Worm (Caenorhabditis elegans) whole organism, early embryonic: ENCODE results near the gene srz-10.

ENCODE experiments used
- F13C5.2 ChIP-seq: sonication (generic microtip); optimal IDR thresholded peaks from 2 replicates; lab custom pipeline; 2017; ENCODE audit warnings: mild to moderate bottlenecking, missing genetic modification characterization, inconsistent platforms, missing compliant biosample characterization
- ama-1 ChIP-seq: fragments of 150-350 bp; optimal IDR thresholded peaks from 2 replicates; lab custom pipeline; 2014
- flt-1 ChIP-seq: fragments of 200-800 bp; sonication (Bioruptor generic); IDR thresholded peaks from 2 replicates; pipeline ENCODE4 v1.3.6; 2022; ENCODE audit warnings: missing genetic modification characterization, missing compliant biosample characterization

DNA sequence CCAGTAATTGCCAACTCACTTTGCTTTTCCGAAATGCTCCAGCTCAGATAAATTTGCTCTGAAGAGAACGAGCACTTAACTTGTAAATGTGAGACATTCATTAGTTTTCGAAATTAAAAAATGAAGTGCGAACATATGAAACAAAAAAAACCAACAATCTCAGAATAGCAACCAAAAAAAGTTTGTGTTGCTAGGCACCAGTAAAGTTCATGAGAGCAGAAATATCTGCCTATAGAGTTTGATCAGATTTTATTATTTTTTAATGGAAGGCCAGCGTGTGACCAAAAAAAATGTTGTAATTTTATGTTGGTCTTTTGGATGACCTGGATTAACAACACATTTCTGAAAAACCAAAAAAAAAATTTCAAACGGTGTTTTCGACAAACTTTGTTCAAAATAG, 44.8 kb downstream of the srz-10 start, which contains the start of gene M01B2.12:
- TF ChIP-seq ama-1 (lab: Kevin White, UChicago), result no peak
- no peak for TF ChIP-seq F13C5.2 (tag; lab: Kevin White, UChicago)
- TF ChIP-seq flt-1 (GFP tag; lab: Robert Waterston, UW), result no peak
